Fruit fly (Drosophila melanogaster): ENCODE measurements around the gene CG34456.

- TF ChIP-seq trh (GFP tag; optimal IDR thresholded peaks at IDR 0.05) = no peak
- no peak for TF ChIP-seq CG16779 (GFP tag; IDR thresholded peaks at IDR 0.05)
- no peak for TF ChIP-seq D (optimal IDR thresholded peaks at IDR 0.05)
- TF ChIP-seq D (GFP tag; optimal IDR thresholded peaks at IDR 0.05) = no peak
Observed at dm6 chr3L:9356138-9356753, 5.7 kb upstream of the CG34456 start.

Data from whole organism, embryonic.